Worm (Caenorhabditis elegans) whole organism, late embryonic: ENCODE data around the gene gcy-27.

Experiments
- C38D4.7 ChIP-seq: fragments of 200-800 bp; sonication (Bioruptor generic); optimal IDR thresholded peaks from 2 replicates; lab custom pipeline; 2018; ENCODE audit warnings: mild to moderate bottlenecking, missing genetic modification characterization, moderate library complexity, missing compliant biosample characterization
- F13H6.1 ChIP-seq: sonication (generic microtip); optimal IDR thresholded peaks from 2 replicates; lab custom pipeline; 2016; ENCODE audit warnings: missing genetic modification characterization, missing compliant biosample characterization
- K02D7.2 ChIP-seq: sonication (generic microtip); optimal IDR thresholded peaks from 2 replicates; lab custom pipeline; 2017; ENCODE audit warnings: mild to moderate bottlenecking, missing genetic modification characterization, missing compliant biosample characterization
- Y22D7AL.16 ChIP-seq: sonication (generic microtip); optimal IDR thresholded peaks from 2 replicates; lab custom pipeline; 2016; ENCODE audit warnings: missing genetic modification characterization, missing compliant biosample characterization
- ahr-1 ChIP-seq: sonication (generic microtip); optimal IDR thresholded peaks from 2 replicates; lab custom pipeline; 2016; ENCODE audit warnings: missing genetic modification characterization, missing compliant biosample characterization
- ama-1 ChIP-seq: fragments of 150-350 bp; optimal IDR thresholded peaks from 2 replicates; lab custom pipeline; 2014
- ceh-14 ChIP-seq: sonication (generic microtip); optimal IDR thresholded peaks from 2 replicates; lab custom pipeline; 2016; ENCODE audit warnings: missing genotype, missing genetic modification characterization, missing compliant biosample characterization
- ceh-18 ChIP-seq: sonication (generic microtip); optimal IDR thresholded peaks from 2 replicates; lab custom pipeline; 2016; ENCODE audit warnings: missing genetic modification characterization, missing compliant biosample characterization
- ceh-24 ChIP-seq: sonication (generic microtip); optimal IDR thresholded peaks from 2 replicates; lab custom pipeline; 2016; ENCODE audit warnings: mild to moderate bottlenecking, missing genetic modification characterization, missing compliant biosample characterization
- ceh-34 ChIP-seq: sonication (generic microtip); optimal IDR thresholded peaks from 2 replicates; lab custom pipeline; 2016; ENCODE audit warnings: mild to moderate bottlenecking, missing genetic modification characterization, missing compliant biosample characterization
- ceh-48 ChIP-seq: sonication (generic microtip); optimal IDR thresholded peaks from 2 replicates; lab custom pipeline; 2016; ENCODE audit warnings: missing genetic modification characterization, inconsistent platforms, missing compliant biosample characterization
- che-1 ChIP-seq: sonication (generic microtip); optimal IDR thresholded peaks from 2 replicates; lab custom pipeline; 2016; ENCODE audit warnings: mild to moderate bottlenecking, missing genetic modification characterization, missing compliant biosample characterization
- dmd-4 ChIP-seq: sonication (generic microtip); optimal IDR thresholded peaks from 2 replicates; lab custom pipeline; 2016; ENCODE audit warnings: borderline replicate concordance, missing genetic modification characterization, missing compliant biosample characterization
- dve-1 ChIP-seq: sonication (generic microtip); optimal IDR thresholded peaks from 2 replicates; lab custom pipeline; 2017; ENCODE audit warnings: antibody characterized with exemption, mild to moderate bottlenecking, missing genetic modification characterization, missing compliant biosample characterization
- eyg-1 ChIP-seq: sonication (generic microtip); optimal IDR thresholded peaks from 2 replicates; lab custom pipeline; 2016; ENCODE audit warnings: missing genotype, missing genetic modification characterization, missing compliant biosample characterization
- fax-1 ChIP-seq: sonication (generic microtip); optimal IDR thresholded peaks from 2 replicates; lab custom pipeline; 2016; ENCODE audit warnings: missing genotype, missing genetic modification characterization, missing compliant biosample characterization
- fkh-10 ChIP-seq: fragments of 150-350 bp; optimal IDR thresholded peaks from 2 replicates; lab custom pipeline; 2014; ENCODE audit warnings: missing biosample characterization, missing genetic modification reagents, missing genetic modification characterization
- gmeb-2 ChIP-seq: sonication (generic microtip); optimal IDR thresholded peaks from 2 replicates; lab custom pipeline; 2016; ENCODE audit warnings: missing genetic modification characterization, inconsistent platforms, missing compliant biosample characterization
- hlh-13 ChIP-seq: fragments of 200-800 bp; sonication (Bioruptor generic); optimal IDR thresholded peaks from 2 replicates; lab custom pipeline; 2018; ENCODE audit warnings: mild to moderate bottlenecking, missing genetic modification characterization, missing compliant biosample characterization
- hlh-15 ChIP-seq: sonication (generic microtip); optimal IDR thresholded peaks from 2 replicates; lab custom pipeline; 2016; ENCODE audit warnings: missing genetic modification characterization, missing compliant biosample characterization
- lim-6 ChIP-seq: sonication (generic microtip); optimal IDR thresholded peaks from 2 replicates; lab custom pipeline; 2016; ENCODE audit warnings: missing genetic modification characterization, missing compliant biosample characterization
- nhr-11 ChIP-seq: fragments of 150-350 bp; optimal IDR thresholded peaks from 2 replicates; lab custom pipeline; 2014; ENCODE audit warnings: missing biosample characterization, missing genetic modification characterization
- odd-2 ChIP-seq: sonication (generic microtip); optimal IDR thresholded peaks from 2 replicates; lab custom pipeline; 2017; ENCODE audit warnings: antibody characterized with exemption, mild to moderate bottlenecking, missing genetic modification characterization, missing compliant biosample characterization
- pat-9 ChIP-seq: fragments of 200-800 bp; sonication (Bioruptor generic); optimal IDR thresholded peaks from 2 replicates; lab custom pipeline; 2018; ENCODE audit warnings: mild to moderate bottlenecking, missing genetic modification characterization, moderate library complexity, missing compliant biosample characterization
- pax-1 ChIP-seq: fragments of 150-350 bp; optimal IDR thresholded peaks from 2 replicates; lab custom pipeline; 2014; ENCODE audit warnings: missing biosample characterization, missing genetic modification characterization
- pha-4 ChIP-seq: fragments of 150-350 bp; optimal IDR thresholded peaks from 2 replicates; lab custom pipeline; 2018; ENCODE audit warnings: missing biosample characterization, missing genetic modification reagents, missing genetic modification characterization
- pros-1 ChIP-seq: fragments of 150-350 bp; optimal IDR thresholded peaks from 2 replicates; lab custom pipeline; 2014; ENCODE audit warnings: missing biosample characterization, missing genetic modification reagents, missing genetic modification characterization
- sdc-2 ChIP-seq: sonication (generic microtip); optimal IDR thresholded peaks from 2 replicates; lab custom pipeline; 2016; ENCODE audit warnings: missing genotype, missing genetic modification characterization, missing compliant biosample characterization
- sox-2 ChIP-seq: fragments of 200-800 bp; sonication (Bioruptor generic); IDR thresholded peaks from 2 replicates; pipeline ENCODE4 v1.3.6; 2022; ENCODE audit warnings: missing genetic modification reagents, missing genetic modification characterization, missing compliant biosample characterization
- sox-4 ChIP-seq: sonication (generic microtip); optimal IDR thresholded peaks from 2 replicates; lab custom pipeline; 2017; ENCODE audit warnings: mild to moderate bottlenecking, missing genetic modification characterization, inconsistent platforms, missing compliant biosample characterization
- tbx-2 ChIP-seq: sonication (generic microtip); optimal IDR thresholded peaks from 2 replicates; lab custom pipeline; 2016; ENCODE audit warnings: missing genetic modification characterization, missing compliant biosample characterization
- tbx-7 ChIP-seq: sonication (generic microtip); optimal IDR thresholded peaks from 2 replicates; lab custom pipeline; 2016; ENCODE audit warnings: missing genotype, missing genetic modification characterization, missing compliant biosample characterization
- unc-3 ChIP-seq, 2 experiments: fragments of 200-800 bp in 1 of 2; sonication (Bioruptor generic) in 1 of 2; sonication (generic microtip) in 1 of 2; conservative IDR thresholded peaks in 1 of 2; optimal IDR thresholded peaks in 1 of 2; 2 replicates each; pipeline versions ENCODE4 v1.3.6 to Lab custom; 2016 to 2022; ENCODE audit warnings: missing compliant biosample characterization in 2 of 2, missing genetic modification characterization in 2 of 2, missing genetic modification reagents in 1 of 2
- unc-55 ChIP-seq: sonication (generic microtip); optimal IDR thresholded peaks from 2 replicates; lab custom pipeline; 2017; ENCODE audit warnings: missing biosample characterization, missing genetic modification reagents, missing genetic modification characterization
- unc-86 ChIP-seq: sonication (generic microtip); optimal IDR thresholded peaks from 2 replicates; lab custom pipeline; 2016; ENCODE audit warnings: missing genetic modification characterization, missing compliant biosample characterization
- zip-5 ChIP-seq: sonication (generic microtip); optimal IDR thresholded peaks from 2 replicates; lab custom pipeline; 2016; ENCODE audit warnings: missing genetic modification characterization, missing compliant biosample characterization
- ztf-16 ChIP-seq: sonication (generic microtip); optimal IDR thresholded peaks from 2 replicates; lab custom pipeline; 2017; ENCODE audit warnings: missing genetic modification characterization, missing compliant biosample characterization

The gcy-27 gene

DNA sequence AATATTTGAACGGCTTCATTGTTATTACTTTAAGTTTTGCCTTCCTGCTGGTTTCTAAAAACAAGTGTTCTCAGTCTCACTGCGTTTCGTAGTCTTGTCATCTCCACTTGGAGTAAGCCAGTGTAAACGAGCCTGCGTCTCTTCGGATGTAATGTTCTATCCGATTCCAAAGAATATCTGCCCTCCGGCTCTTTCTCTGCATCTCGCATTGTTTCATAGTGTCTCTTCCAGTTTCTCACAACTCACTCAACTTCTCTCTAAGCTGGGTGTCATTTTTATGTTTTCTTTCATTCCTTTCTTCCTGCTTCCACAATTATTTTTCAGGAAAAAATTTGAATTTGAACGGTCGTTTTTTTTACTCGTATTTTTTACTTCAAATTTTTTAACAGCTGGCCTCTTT lies 9.5 kb downstream of the gcy-27 start:
- no peak for TF ChIP-seq fax-1
- no peak for TF ChIP-seq pat-9
- no peak for TF ChIP-seq dve-1
- TF ChIP-seq ceh-24: no peak
- TF ChIP-seq hlh-13 (GFP tag; lab: Kevin White, UChicago): no peak
- TF ChIP-seq ahr-1: no peak
- TF ChIP-seq nhr-11 (tag; lab: Kevin White, UChicago): no peak
- no peak for TF ChIP-seq K02D7.2
- TF ChIP-seq che-1 (tag; lab: Kevin White, UChicago): no peak
- no peak for TF ChIP-seq dmd-4
- no peak for TF ChIP-seq eyg-1 (tag; lab: Kevin White, UChicago)
- no peak for TF ChIP-seq ceh-18 (tag; lab: Kevin White, UChicago)
- no peak for TF ChIP-seq hlh-15
- TF ChIP-seq ceh-48: no peak

DNA sequence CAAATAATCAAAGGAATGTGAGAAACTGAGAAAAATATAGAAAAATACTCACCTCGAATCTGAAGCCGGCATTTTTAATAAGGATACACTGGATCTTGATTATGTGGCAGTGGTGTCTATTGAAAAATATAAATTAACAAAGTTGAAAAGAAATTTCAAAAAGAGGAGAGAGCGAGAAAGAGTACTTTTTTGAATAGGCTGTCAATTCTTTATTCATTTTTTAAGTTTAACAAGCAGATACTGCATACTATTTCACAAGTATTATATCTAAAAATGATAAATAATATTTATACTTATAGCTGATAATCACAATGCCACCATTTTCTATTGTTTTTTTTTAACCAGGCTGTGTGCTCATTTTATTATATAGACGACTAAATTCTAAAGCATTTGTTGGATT lies 18.7 kb downstream of the gcy-27 start, which contains the start of gene npr-26:
npr-26 (minus strand) TSS at position 101 of the 400 bp plus-strand sequence.
- TF ChIP-seq ceh-34 (tag; lab: Kevin White, UChicago) (no peak), ztf-16 (tag; lab: Kevin White, UChicago) (no peak), zip-5 (no peak), K02D7.2 (no peak), pax-1 (tag; lab: Kevin White, UChicago) (no peak), hlh-13 (GFP tag; lab: Kevin White, UChicago) (no peak), tbx-7 (tag; lab: Kevin White, UChicago) (no peak), pha-4 (tag; lab: Kevin White, UChicago) (no peak), dmd-4 (no peak), C38D4.7 (GFP tag; lab: Kevin White, UChicago) (no peak), ceh-14 (tag; lab: Kevin White, UChicago) (no peak), pros-1 (tag; lab: Kevin White, UChicago) (no peak), ceh-24 (no peak), odd-2 (tag; lab: Kevin White, UChicago) (no peak), sox-4 (tag; lab: Kevin White, UChicago) (no peak)

- TF ChIP-seq Y22D7AL.16 (no peak), sox-2 (GFP tag; lab: Robert Waterston, UW) (no peak), unc-86 (tag; lab: Kevin White, UChicago) (no peak), unc-55 (GFP tag; lab: Kevin White, UChicago) (no peak), tbx-7 (tag; lab: Kevin White, UChicago) (no peak), ceh-34 (tag; lab: Kevin White, UChicago) (no peak), sdc-2 (tag; lab: Kevin White, UChicago) (no peak), eyg-1 (tag; lab: Kevin White, UChicago) (no peak), tbx-2 (tag; lab: Kevin White, UChicago) (no peak), hlh-15 (no peak), unc-3 (GFP tag; conservative IDR thresholded peaks at IDR 0.05; lab: Robert Waterston, UW) (no peak), unc-3 (tag; optimal IDR thresholded peaks at IDR 0.05; lab: Kevin White, UChicago) (no peak), ceh-14 (tag; lab: Kevin White, UChicago) (no peak), pros-1 (tag; lab: Kevin White, UChicago) (no peak), ceh-18 (tag; lab: Kevin White, UChicago) (no peak), gmeb-2 (tag; lab: Kevin White, UChicago) (no peak)
These were observed 23.1 kb downstream of the gcy-27 start for ce11 chrIV:17413343-17413742.

DNA sequence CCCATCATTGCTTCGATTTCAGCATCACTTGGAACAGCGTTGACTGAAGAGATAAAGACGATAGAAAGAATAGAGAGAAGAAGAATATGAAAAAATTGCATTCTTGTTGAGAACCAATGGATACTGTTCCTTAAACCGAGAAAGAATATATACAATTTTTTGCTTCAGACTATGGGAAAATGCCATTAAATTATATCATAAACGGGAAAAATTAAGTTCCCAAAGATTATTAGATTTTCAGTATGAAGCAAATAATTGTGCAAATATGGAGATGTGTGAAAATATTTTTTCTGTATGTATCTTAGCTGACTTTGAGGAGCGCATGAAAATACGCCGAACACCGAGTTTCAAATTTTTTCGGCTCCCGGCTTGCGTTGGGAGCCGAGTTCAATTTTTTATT lies 29.0 kb downstream of the gcy-27 start, which contains the start of gene T02D1.9:
T02D1.9 (minus strand) TSS at position 101 of the 400 bp plus-strand sequence.
- TF ChIP-seq hlh-13 (GFP tag; lab: Kevin White, UChicago) (no peak), ceh-24 (no peak), lim-6 (no peak), tbx-7 (tag; lab: Kevin White, UChicago) (no peak), fkh-10 (GFP tag; lab: Kevin White, UChicago) (no peak), F13H6.1 (tag; lab: Kevin White, UChicago) (no peak), ama-1 (no peak)
